Worm (Caenorhabditis elegans) whole organism, L3 larva: ENCODE data around the gene F19H6.5.

Source experiments
- ceh-82 ChIP-seq: fragments of 150-350 bp; optimal IDR thresholded peaks from 2 replicates; lab custom pipeline; 2014; ENCODE audit warnings: missing biosample characterization, missing genetic modification characterization
- elt-1 ChIP-seq: fragments of 150-350 bp; optimal IDR thresholded peaks from 2 replicates; lab custom pipeline; 2014; ENCODE audit warnings: missing biosample characterization, missing genetic modification characterization
- fkh-10 ChIP-seq: sonication (generic microtip); optimal IDR thresholded peaks from 2 replicates; lab custom pipeline; 2017; ENCODE audit warnings: missing biosample characterization, missing genetic modification reagents, missing genetic modification characterization
- lin-15B ChIP-seq: fragments of 150-350 bp; optimal IDR thresholded peaks from 2 replicates; lab custom pipeline; 2014; ENCODE audit warnings: missing biosample characterization, missing genetic modification characterization
- nhr-12 ChIP-seq: fragments of 150-350 bp; optimal IDR thresholded peaks from 2 replicates; lab custom pipeline; 2014; ENCODE audit warnings: missing biosample characterization, missing genetic modification characterization
- pqm-1 ChIP-seq: fragments of 150-350 bp; optimal IDR thresholded peaks from 2 replicates; lab custom pipeline; 2017; ENCODE audit warnings: missing biosample characterization, missing genetic modification characterization, inconsistent platforms
- sea-2 ChIP-seq: fragments of 150-350 bp; sonication (generic microtip); optimal IDR thresholded peaks from 4 replicates; lab custom pipeline; 2014; ENCODE audit warnings: missing biosample characterization, missing genetic modification reagents, missing genetic modification characterization
- unc-62 ChIP-seq: fragments of 150-350 bp; sonication (generic microtip); optimal IDR thresholded peaks from 4 replicates; lab custom pipeline; 2014; ENCODE audit warnings: missing biosample characterization, missing genetic modification reagents, missing genetic modification characterization

DNA sequence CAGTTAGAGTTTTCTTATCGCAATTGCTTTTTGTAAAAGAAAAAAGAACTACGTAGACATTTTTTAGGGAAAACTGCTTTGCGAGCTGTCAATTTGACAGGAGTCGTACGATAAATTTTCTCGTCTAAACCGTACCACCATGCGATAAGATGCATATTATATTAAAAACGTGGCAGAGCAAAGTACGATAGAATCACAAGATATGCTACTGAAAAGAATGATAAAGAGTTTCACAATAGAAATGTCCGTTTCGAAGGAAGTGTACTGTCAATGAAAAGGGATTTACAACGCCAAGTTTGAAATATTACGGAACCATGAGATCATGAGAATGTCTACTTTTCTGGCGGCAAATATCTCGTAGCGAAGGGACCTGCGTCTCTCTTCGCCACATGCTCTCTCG lies at the start of gene F19H6.5:
- TF ChIP-seq nhr-12 (tag; lab: Kevin White, UChicago) = no peak
- no peak for TF ChIP-seq elt-1 (tag; lab: Kevin White, UChicago)
- no peak for TF ChIP-seq unc-62 (GFP tag; lab: Kevin White, UChicago)
- no peak for TF ChIP-seq lin-15B
- no peak for TF ChIP-seq pqm-1 (tag; lab: Kevin White, UChicago)
- no peak for TF ChIP-seq fkh-10 (GFP tag; lab: Kevin White, UChicago)
- no peak for TF ChIP-seq sea-2 (GFP tag; lab: Kevin White, UChicago)
- no peak for TF ChIP-seq ceh-82
